Fruit fly (Drosophila melanogaster) whole organism, wandering third instar larva: Measurements from ENCODE around the gene dnd.

Experiments
- Abd-B ChIP-seq: fragments of >200 bp; optimal IDR thresholded peaks from 2 replicates; lab custom pipeline; 2017; ENCODE audit warnings: missing biosample characterization, missing genetic modification characterization
- lola ChIP-seq: fragments of >200 bp; optimal IDR thresholded peaks from 2 replicates; lab custom pipeline; 2017; ENCODE audit warnings: missing biosample characterization, missing genetic modification characterization
- pan ChIP-seq: fragments of >200 bp; optimal IDR thresholded peaks from 2 replicates; lab custom pipeline; 2017
- usp ChIP-seq: fragments of >200 bp; optimal IDR thresholded peaks from 2 replicates; lab custom pipeline; 2017; ENCODE audit warnings: missing biosample characterization, missing genetic modification characterization

dm6 chr3R:21836614-21837013 lies 50.5 kb downstream of the dnd start:
- TF ChIP-seq pan (lab: Kevin White, UChicago) (no peak), usp (GFP tag; lab: Kevin White, UChicago) (no peak), lola (GFP tag; lab: Kevin White, UChicago) (no peak), Abd-B (GFP tag; lab: Kevin White, UChicago) (no peak)
